Worm (Caenorhabditis elegans) whole organism, mixed stage, embryonic: Measurements from ENCODE around the gene M02B7.7.

Source experiments
- M03D4.4 ChIP-seq: sonication (generic microtip); optimal IDR thresholded peaks from 2 replicates; lab custom pipeline; 2017; ENCODE audit warnings: mild to moderate bottlenecking, missing genetic modification characterization, missing compliant biosample characterization
- blmp-1 ChIP-seq: fragments of 150-350 bp; optimal IDR thresholded peaks from 2 replicates; lab custom pipeline; 2014; ENCODE audit warnings: missing biosample characterization, missing genetic modification characterization
- ceh-39 ChIP-seq: fragments of 150-350 bp; optimal IDR thresholded peaks from 2 replicates; lab custom pipeline; 2014; ENCODE audit warnings: missing biosample characterization, missing genetic modification characterization
- ceh-43 ChIP-seq: fragments of 200-800 bp; sonication (Bioruptor generic); optimal IDR thresholded peaks from 2 replicates; lab custom pipeline; 2018; ENCODE audit warnings: mild to moderate bottlenecking, missing genetic modification characterization, moderate library complexity, missing compliant biosample characterization
- ces-1 ChIP-seq: fragments of 150-350 bp; optimal IDR thresholded peaks from 2 replicates; lab custom pipeline; 2014; ENCODE audit warnings: missing biosample characterization, missing genetic modification reagents, missing genetic modification characterization
- cnd-1 ChIP-seq: fragments of 200-800 bp; sonication (Bioruptor generic); optimal IDR thresholded peaks from 2 replicates; lab custom pipeline; 2018; ENCODE audit warnings: mild to moderate bottlenecking, missing genetic modification characterization, missing compliant biosample characterization
- drap-1 ChIP-seq: fragments of 200-800 bp; sonication (Bioruptor generic); optimal IDR thresholded peaks from 3 replicates; lab custom pipeline; 2018; ENCODE audit warnings: mild to moderate bottlenecking, missing genetic modification characterization, missing compliant biosample characterization
- elt-1 ChIP-seq: sonication (generic microtip); optimal IDR thresholded peaks from 2 replicates; lab custom pipeline; 2017; ENCODE audit warnings: missing genetic modification characterization, mild to moderate bottlenecking, missing compliant biosample characterization, antibody characterized with exemption, moderate library complexity, borderline replicate concordance; ENCODE audit not compliant: insufficient read depth
- flh-1 ChIP-seq: fragments of 200-800 bp; sonication (Bioruptor generic); optimal IDR thresholded peaks from 2 replicates; lab custom pipeline; 2018; ENCODE audit warnings: mild to moderate bottlenecking, missing genetic modification characterization, moderate library complexity, missing compliant biosample characterization
- hlh-1 ChIP-seq: fragments of 150-350 bp; optimal IDR thresholded peaks from 2 replicates; lab custom pipeline; 2014; ENCODE audit warnings: missing biosample characterization, missing genetic modification reagents, missing genetic modification characterization
- lin-32 ChIP-seq: fragments of 200-800 bp; sonication (Bioruptor generic); optimal IDR thresholded peaks from 2 replicates; lab custom pipeline; 2018; ENCODE audit warnings: mild to moderate bottlenecking, missing genetic modification characterization, missing compliant biosample characterization
- mep-1 ChIP-seq: fragments of 150-350 bp; optimal IDR thresholded peaks from 2 replicates; lab custom pipeline; 2017; ENCODE audit warnings: missing biosample characterization, missing genetic modification reagents, missing genetic modification characterization, inconsistent platforms
- mls-2 ChIP-seq: sonication (generic microtip); optimal IDR thresholded peaks from 2 replicates; lab custom pipeline; 2016; ENCODE audit warnings: mild to moderate bottlenecking, missing genetic modification characterization, moderate library complexity, missing compliant biosample characterization
- nhr-12 ChIP-seq: fragments of 150-350 bp; optimal IDR thresholded peaks from 2 replicates; lab custom pipeline; 2014; ENCODE audit warnings: missing biosample characterization, missing genetic modification characterization
- nhr-2 ChIP-seq: fragments of 150-350 bp; optimal IDR thresholded peaks from 2 replicates; lab custom pipeline; 2014; ENCODE audit warnings: missing biosample characterization, missing genetic modification characterization
- nhr-237 ChIP-seq: fragments of 150-350 bp; optimal IDR thresholded peaks from 2 replicates; lab custom pipeline; 2014; ENCODE audit warnings: missing biosample characterization, missing genetic modification characterization
- nhr-28 ChIP-seq: fragments of 150-350 bp; optimal IDR thresholded peaks from 2 replicates; lab custom pipeline; 2014; ENCODE audit warnings: missing biosample characterization, missing genetic modification characterization
- nhr-76 ChIP-seq: sonication (generic microtip); optimal IDR thresholded peaks from 2 replicates; lab custom pipeline; 2017; ENCODE audit warnings: missing biosample characterization, missing genetic modification characterization
- sem-2 ChIP-seq: fragments of 200-800 bp; sonication (Bioruptor generic); optimal IDR thresholded peaks from 2 replicates; lab custom pipeline; 2018; ENCODE audit warnings: mild to moderate bottlenecking, missing genetic modification characterization, missing compliant biosample characterization
- sptf-1 ChIP-seq: sonication (generic microtip); optimal IDR thresholded peaks from 2 replicates; lab custom pipeline; 2017; ENCODE audit warnings: mild to moderate bottlenecking, missing genetic modification characterization, moderate library complexity, missing compliant biosample characterization
- tbx-8 ChIP-seq: fragments of 200-800 bp; sonication (Bioruptor generic); optimal IDR thresholded peaks from 2 replicates; lab custom pipeline; 2018; ENCODE audit warnings: mild to moderate bottlenecking, missing genetic modification characterization, moderate library complexity, missing compliant biosample characterization
- unc-120 ChIP-seq: sonication (generic microtip); optimal IDR thresholded peaks from 2 replicates; lab custom pipeline; 2017; ENCODE audit warnings: missing genetic modification characterization, missing compliant biosample characterization; ENCODE audit not compliant: poor library complexity, severe bottlenecking
- unc-39 ChIP-seq: fragments of 150-350 bp; optimal IDR thresholded peaks from 2 replicates; lab custom pipeline; 2014; ENCODE audit warnings: missing biosample characterization, missing genetic modification characterization
- unc-62 ChIP-seq: fragments of 150-350 bp; optimal IDR thresholded peaks from 2 replicates; lab custom pipeline; 2014; ENCODE audit warnings: missing biosample characterization, missing genetic modification reagents, missing genetic modification characterization
- zip-8 ChIP-seq: fragments of 150-350 bp; optimal IDR thresholded peaks from 2 replicates; lab custom pipeline; 2014; ENCODE audit warnings: missing biosample characterization, missing genetic modification characterization
- ztf-11 ChIP-seq: fragments of 150-350 bp; optimal IDR thresholded peaks from 2 replicates; lab custom pipeline; 2014; ENCODE audit warnings: missing biosample characterization, missing genetic modification characterization

The M02B7.7 gene

ce11 chrIV:3844584-3844983 lies 37.6 kb upstream of the M02B7.7 start:
- no peak for TF ChIP-seq nhr-12 (tag; lab: Kevin White, UChicago)
- peak; percentile 79 for TF ChIP-seq zip-8 (tag; lab: Kevin White, UChicago)
- TF ChIP-seq unc-62 (GFP tag; lab: Kevin White, UChicago) = no peak
- peak; percentile 87 for TF ChIP-seq nhr-2 (tag; lab: Kevin White, UChicago)
- TF ChIP-seq drap-1 = no peak

ce11 chrIV:3844004-3844403 lies 37.0 kb upstream of the M02B7.7 start:
- TF ChIP-seq cnd-1 (tag; lab: Kevin White, UChicago) (peak; percentile 47), lin-32 (GFP tag; lab: Kevin White, UChicago) (peak; percentile 22), ceh-43 (GFP tag; lab: Kevin White, UChicago) (no peak)

- TF ChIP-seq ztf-11 = peak; percentile 13
- no peak for TF ChIP-seq hlh-1
- peak; percentile 96 for TF ChIP-seq nhr-2 (tag; lab: Kevin White, UChicago)
- TF ChIP-seq unc-62 (GFP tag; lab: Kevin White, UChicago) = peak; percentile 7
- TF ChIP-seq M03D4.4 (tag; lab: Kevin White, UChicago) = no peak
- TF ChIP-seq cnd-1 (tag; lab: Kevin White, UChicago) = peak; percentile 92
- no peak for TF ChIP-seq unc-120 (tag; lab: Kevin White, UChicago)
- TF ChIP-seq mls-2 (tag; lab: Kevin White, UChicago) = no peak
These were observed 36.1 kb upstream of the M02B7.7 start for ce11 chrIV:3843019-3843527.

- TF ChIP-seq nhr-2 (tag; lab: Kevin White, UChicago) (peak; percentile 54), nhr-28 (tag; lab: Kevin White, UChicago) (no peak), ces-1 (GFP tag; lab: Kevin White, UChicago) (peak; percentile 59)
These were observed 34.6 kb upstream of the M02B7.7 start for ce11 chrIV:3841607-3842006.

- peak; percentile 22 for TF ChIP-seq nhr-2 (tag; lab: Kevin White, UChicago)
- TF ChIP-seq ces-1 (GFP tag; lab: Kevin White, UChicago) = peak; percentile 90
- TF ChIP-seq mep-1 = no peak
These were observed 33.5 kb upstream of the M02B7.7 start for ce11 chrIV:3840480-3840879.

- no peak for TF ChIP-seq mep-1
These were observed 32.4 kb upstream of the M02B7.7 start, which contains the start of gene F28F9.2 for ce11 chrIV:3839420-3839819. Gene F28F9.2 (plus strand): TSS chrIV:3839720.

ce11 chrIV:3838687-3839086 lies 31.7 kb upstream of the M02B7.7 start:
- peak; percentile 50 for TF ChIP-seq nhr-2 (tag; lab: Kevin White, UChicago)
- no peak for TF ChIP-seq blmp-1 (tag; lab: Kevin White, UChicago)
- no peak for TF ChIP-seq unc-39 (tag; lab: Kevin White, UChicago)
- no peak for TF ChIP-seq ceh-43 (GFP tag; lab: Kevin White, UChicago)

ce11 chrIV:3835065-3835464 lies 28.1 kb upstream of the M02B7.7 start, which contains the start of gene cal-3:
Gene cal-3 (minus strand): TSS chrIV:3835165.
- no peak for TF ChIP-seq unc-120 (tag; lab: Kevin White, UChicago)

ce11 chrIV:3833778-3834177 lies 26.8 kb upstream of the M02B7.7 start:
- no peak for TF ChIP-seq ceh-39 (tag; lab: Kevin White, UChicago)
- TF ChIP-seq nhr-76 = no peak
- TF ChIP-seq nhr-237 (tag; lab: Kevin White, UChicago) = no peak
- no peak for TF ChIP-seq ceh-43 (GFP tag; lab: Kevin White, UChicago)
- TF ChIP-seq drap-1 = no peak
- TF ChIP-seq mls-2 (tag; lab: Kevin White, UChicago) = no peak
- TF ChIP-seq mep-1 = no peak
- no peak for TF ChIP-seq nhr-12 (tag; lab: Kevin White, UChicago)
- no peak for TF ChIP-seq hlh-1
- no peak for TF ChIP-seq unc-62 (GFP tag; lab: Kevin White, UChicago)
- TF ChIP-seq nhr-28 (tag; lab: Kevin White, UChicago) = no peak
- no peak for TF ChIP-seq sem-2 (GFP tag; lab: Kevin White, UChicago)
- no peak for TF ChIP-seq tbx-8 (GFP tag; lab: Kevin White, UChicago)
- TF ChIP-seq elt-1 (tag; lab: Kevin White, UChicago) = no peak
- no peak for TF ChIP-seq unc-39 (tag; lab: Kevin White, UChicago)
- TF ChIP-seq flh-1 (GFP tag; lab: Kevin White, UChicago) = no peak
- no peak for TF ChIP-seq zip-8 (tag; lab: Kevin White, UChicago)
- no peak for TF ChIP-seq blmp-1 (tag; lab: Kevin White, UChicago)
- no peak for TF ChIP-seq sptf-1 (tag; lab: Kevin White, UChicago)
- TF ChIP-seq, all 35 proteins: peak for 0
